Worm (Caenorhabditis elegans) whole organism, young adult: ENCODE measurements around the gene tomm-70.

Source experiments
- B0035.1 ChIP-seq: sonication (generic microtip); optimal IDR thresholded peaks from 2 replicates; lab custom pipeline; 2016; ENCODE audit warnings: missing genetic modification characterization, mild to moderate bottlenecking, missing compliant biosample characterization, missing genotype, missing genetic modification reagents
- D2030.7 ChIP-seq: fragments of 200-800 bp; sonication (Bioruptor generic); IDR thresholded peaks from 2 replicates; pipeline ENCODE4 v1.3.6; 2022; ENCODE audit warnings: missing genetic modification reagents, missing genetic modification characterization, missing compliant biosample characterization
- F23B12.7 ChIP-seq: sonication (generic microtip); optimal IDR thresholded peaks from 2 replicates; lab custom pipeline; 2017; ENCODE audit warnings: missing genetic modification characterization, mild to moderate bottlenecking, missing compliant biosample characterization, antibody characterized with exemption, moderate library complexity; ENCODE audit not compliant: insufficient read depth
- F33H1.4 ChIP-seq: fragments of 200-800 bp; sonication (Bioruptor generic); IDR thresholded peaks from 2 replicates; pipeline ENCODE4 v1.3.6; 2022; ENCODE audit warnings: missing genetic modification reagents, missing genetic modification characterization, missing compliant biosample characterization
- F37B4.10 ChIP-seq: fragments of 200-800 bp; sonication (Bioruptor generic); IDR thresholded peaks from 2 replicates; pipeline ENCODE4 v1.3.6; 2022; ENCODE audit warnings: missing genetic modification characterization, missing compliant biosample characterization
- F57C9.4 ChIP-seq: sonication (generic microtip); optimal IDR thresholded peaks from 2 replicates; lab custom pipeline; 2017; ENCODE audit warnings: mild to moderate bottlenecking, missing genetic modification characterization, missing compliant biosample characterization
- Y53G8AR.9 ChIP-seq: fragments of 200-800 bp; sonication (Bioruptor generic); conservative IDR thresholded peaks from 2 replicates; pipeline ENCODE4 v1.3.6; 2022; ENCODE audit warnings: missing genetic modification reagents, missing genetic modification characterization, missing compliant biosample characterization
- Y95B8A.8 ChIP-seq: fragments of 200-800 bp; sonication (Bioruptor generic); IDR thresholded peaks from 2 replicates; pipeline ENCODE4 v1.3.6; 2022; ENCODE audit warnings: missing genetic modification reagents, missing genetic modification characterization, missing compliant biosample characterization
- ZK185.1 ChIP-seq: sonication (generic microtip); optimal IDR thresholded peaks from 2 replicates; lab custom pipeline; 2016; ENCODE audit warnings: mild to moderate bottlenecking, missing genetic modification characterization, missing compliant biosample characterization; ENCODE audit not compliant: poor library complexity, severe bottlenecking
- ama-1 ChIP-seq, 3 experiments: fragments of 150-350 bp in 1 of 3; sonication (generic microtip) in 2 of 3; optimal IDR thresholded peaks; 2 replicates each; lab custom pipeline; 2014 to 2018; ENCODE audit warnings: missing biosample characterization in 2 of 3, missing genetic modification characterization in 2 of 3, missing genetic modification reagents in 2 of 3
- aptf-2 ChIP-seq: fragments of 200-800 bp; sonication (Bioruptor generic); conservative IDR thresholded peaks from 2 replicates; pipeline ENCODE4 v1.3.6; 2022; ENCODE audit warnings: missing genetic modification reagents, missing genetic modification characterization, missing compliant biosample characterization
- atf-7 ChIP-seq: sonication (generic microtip); optimal IDR thresholded peaks from 2 replicates; lab custom pipeline; 2017; ENCODE audit warnings: mild to moderate bottlenecking, missing genetic modification characterization, missing compliant biosample characterization
- attf-3 ChIP-seq: fragments of 200-800 bp; sonication (Bioruptor generic); conservative IDR thresholded peaks from 2 replicates; pipeline ENCODE4 v1.3.6; 2022; ENCODE audit warnings: missing genetic modification reagents, missing genetic modification characterization, missing compliant biosample characterization
- attf-6 ChIP-seq: fragments of 200-800 bp; sonication (Bioruptor generic); IDR thresholded peaks from 2 replicates; pipeline ENCODE4 v1.3.6; 2022; ENCODE audit warnings: missing genetic modification reagents, missing genetic modification characterization, missing compliant biosample characterization
- bed-1 ChIP-seq: fragments of 200-800 bp; sonication (Bioruptor generic); IDR thresholded peaks from 2 replicates; pipeline ENCODE4 v1.3.6; 2022; ENCODE audit warnings: missing genetic modification reagents, missing genetic modification characterization, missing compliant biosample characterization
- bed-2 ChIP-seq: fragments of 200-800 bp; sonication (Bioruptor generic); IDR thresholded peaks from 2 replicates; pipeline ENCODE4 v1.3.6; 2022; ENCODE audit warnings: missing genetic modification reagents, missing genetic modification characterization, missing compliant biosample characterization
- cebp-1 ChIP-seq, 2 experiments: fragments of 200-800 bp in 1 of 2; sonication (Bioruptor generic) in 1 of 2; sonication (generic microtip) in 1 of 2; IDR thresholded peaks in 1 of 2; optimal IDR thresholded peaks in 1 of 2; 2 replicates each; pipeline versions ENCODE4 v1.3.6 to Lab custom; 2017 to 2022; ENCODE audit warnings: missing compliant biosample characterization in 2 of 2, missing genetic modification characterization in 2 of 2, mild to moderate bottlenecking in 1 of 2, missing genetic modification reagents in 1 of 2, moderate library complexity in 1 of 2
- ceh-27 ChIP-seq: fragments of 200-800 bp; sonication (Bioruptor generic); optimal IDR thresholded peaks from 2 replicates; lab custom pipeline; 2018; ENCODE audit warnings: mild to moderate bottlenecking, missing genetic modification characterization, moderate library complexity, missing compliant biosample characterization
- ceh-58 ChIP-seq: fragments of 200-800 bp; sonication (Bioruptor generic); IDR thresholded peaks from 2 replicates; pipeline ENCODE4 v1.3.6; 2022; ENCODE audit warnings: missing genetic modification characterization, missing compliant biosample characterization
- ceh-79 ChIP-seq: sonication (generic microtip); optimal IDR thresholded peaks from 2 replicates; lab custom pipeline; 2017; ENCODE audit warnings: mild to moderate bottlenecking, missing genetic modification characterization, missing compliant biosample characterization
- ceh-91 ChIP-seq: fragments of 200-800 bp; sonication (Bioruptor generic); IDR thresholded peaks from 2 replicates; pipeline ENCODE4 v1.3.6; 2022; ENCODE audit warnings: missing genetic modification reagents, missing genetic modification characterization, missing compliant biosample characterization
- efl-1 ChIP-seq: fragments of 150-350 bp; optimal IDR thresholded peaks from 2 replicates; lab custom pipeline; 2014; ENCODE audit warnings: missing biosample characterization, missing genetic modification reagents, missing genetic modification characterization
- gei-17 ChIP-seq: fragments of 200-800 bp; sonication (Bioruptor generic); optimal IDR thresholded peaks from 2 replicates; lab custom pipeline; 2018; ENCODE audit warnings: mild to moderate bottlenecking, missing genetic modification characterization, missing compliant biosample characterization
- him-1 ChIP-seq: sonication (generic microtip); optimal IDR thresholded peaks from 2 replicates; lab custom pipeline; 2016; ENCODE audit warnings: missing genotype, missing genetic modification reagents, missing genetic modification characterization, missing compliant biosample characterization
- hlh-12 ChIP-seq: sonication (generic microtip); optimal IDR thresholded peaks from 2 replicates; lab custom pipeline; 2016; ENCODE audit warnings: missing genetic modification characterization, missing compliant biosample characterization
- hlh-26 ChIP-seq: fragments of 200-800 bp; sonication (Bioruptor generic); conservative IDR thresholded peaks from 2 replicates; pipeline ENCODE4 v1.3.6; 2022; ENCODE audit warnings: missing genetic modification reagents, missing genetic modification characterization, missing compliant biosample characterization
- hmg-1.2 ChIP-seq: fragments of 200-800 bp; sonication (Bioruptor generic); IDR thresholded peaks from 2 replicates; pipeline ENCODE4 v1.3.6; 2022; ENCODE audit warnings: missing genetic modification reagents, missing genetic modification characterization, missing compliant biosample characterization
- let-607 ChIP-seq, 2 experiments: fragments of 200-800 bp in 1 of 2; sonication (Bioruptor generic) in 1 of 2; sonication (generic microtip) in 1 of 2; optimal IDR thresholded peaks; 2 replicates each; lab custom pipeline; 2016 to 2018; ENCODE audit warnings: mild to moderate bottlenecking in 2 of 2, missing compliant biosample characterization in 2 of 2, missing genetic modification characterization in 2 of 2, moderate library complexity in 2 of 2, missing genotype in 1 of 2
- lin-26 ChIP-seq: fragments of 200-800 bp; sonication (Bioruptor generic); IDR thresholded peaks from 2 replicates; pipeline ENCODE4 v1.3.6; 2022; ENCODE audit warnings: missing genetic modification reagents, missing genetic modification characterization, missing compliant biosample characterization
- lin-54 ChIP-seq: fragments of 200-800 bp; sonication (Bioruptor generic); optimal IDR thresholded peaks from 2 replicates; lab custom pipeline; 2018; ENCODE audit warnings: mild to moderate bottlenecking, missing genetic modification characterization, missing compliant biosample characterization
- lsl-1 ChIP-seq: fragments of 200-800 bp; sonication (Bioruptor generic); optimal IDR thresholded peaks from 2 replicates; lab custom pipeline; 2018; ENCODE audit warnings: mild to moderate bottlenecking, missing genetic modification characterization, moderate library complexity, missing compliant biosample characterization
- madf-8 ChIP-seq: fragments of 200-800 bp; sonication (Bioruptor generic); conservative IDR thresholded peaks from 2 replicates; pipeline ENCODE4 v1.3.6; 2022; ENCODE audit warnings: missing genetic modification reagents, missing genetic modification characterization, missing compliant biosample characterization
- mcd-1 ChIP-seq: fragments of 200-800 bp; sonication (Bioruptor generic); IDR thresholded peaks from 2 replicates; pipeline ENCODE4 v1.3.6; 2022; ENCODE audit warnings: missing genetic modification reagents, missing genetic modification characterization, missing compliant biosample characterization
- nfya-2 ChIP-seq: fragments of 200-800 bp; sonication (Bioruptor generic); IDR thresholded peaks from 2 replicates; pipeline ENCODE4 v1.3.6; 2022; ENCODE audit warnings: missing genetic modification reagents, missing genetic modification characterization, missing compliant biosample characterization
- nhr-120 ChIP-seq: fragments of 200-800 bp; sonication (Bioruptor generic); IDR thresholded peaks from 2 replicates; pipeline ENCODE4 v1.3.6; 2022; ENCODE audit warnings: missing genetic modification characterization, missing compliant biosample characterization
- pbrm-1 ChIP-seq: fragments of 200-800 bp; sonication (Bioruptor generic); IDR thresholded peaks from 2 replicates; pipeline ENCODE4 v1.3.6; 2022; ENCODE audit warnings: missing genetic modification reagents, missing genetic modification characterization, missing compliant biosample characterization
- pha-4 ChIP-seq: fragments of 150-350 bp; sonication (generic microtip); optimal IDR thresholded peaks from 2 replicates; lab custom pipeline; 2014; ENCODE audit warnings: missing biosample characterization, missing genetic modification reagents, missing genetic modification characterization
- snpc-1.3 ChIP-seq: sonication (generic microtip); optimal IDR thresholded peaks from 2 replicates; lab custom pipeline; 2017; ENCODE audit warnings: missing genetic modification characterization, mild to moderate bottlenecking, missing compliant biosample characterization, antibody characterized with exemption, moderate library complexity, missing genotype, missing genetic modification reagents; ENCODE audit not compliant: insufficient read depth
- snpc-3.4 ChIP-seq: sonication (generic microtip); optimal IDR thresholded peaks from 2 replicates; lab custom pipeline; 2017; ENCODE audit warnings: missing genetic modification characterization, mild to moderate bottlenecking, missing compliant biosample characterization, antibody characterized with exemption, moderate library complexity, missing genotype, missing genetic modification reagents
- somi-1 ChIP-seq: fragments of 200-800 bp; sonication (Bioruptor generic); optimal IDR thresholded peaks from 2 replicates; lab custom pipeline; 2018; ENCODE audit warnings: mild to moderate bottlenecking, missing genetic modification characterization, missing compliant biosample characterization
- sptf-2 ChIP-seq: fragments of 200-800 bp; sonication (Bioruptor generic); optimal IDR thresholded peaks from 2 replicates; lab custom pipeline; 2018; ENCODE audit warnings: mild to moderate bottlenecking, missing genetic modification characterization, missing compliant biosample characterization
- unc-62 ChIP-seq: fragments of 150-350 bp; optimal IDR thresholded peaks from 2 replicates; lab custom pipeline; 2014; ENCODE audit warnings: missing biosample characterization, missing genetic modification reagents, missing genetic modification characterization
- zfh-2 ChIP-seq: fragments of 200-800 bp; sonication (Bioruptor generic); conservative IDR thresholded peaks from 2 replicates; pipeline ENCODE4 v1.3.6; 2022; ENCODE audit warnings: missing genetic modification reagents, missing genetic modification characterization, missing compliant biosample characterization
- ztf-18 ChIP-seq: sonication (generic microtip); optimal IDR thresholded peaks from 2 replicates; lab custom pipeline; 2016; ENCODE audit warnings: missing genotype, mild to moderate bottlenecking, missing genetic modification characterization, missing compliant biosample characterization
- ztf-25 ChIP-seq: fragments of 200-800 bp; sonication (Bioruptor generic); IDR thresholded peaks from 2 replicates; pipeline ENCODE4 v1.3.6; 2022; ENCODE audit warnings: missing genetic modification reagents, missing genetic modification characterization, missing compliant biosample characterization
- ztf-28 ChIP-seq: fragments of 200-800 bp; sonication (Bioruptor generic); IDR thresholded peaks from 2 replicates; pipeline ENCODE4 v1.3.6; 2022; ENCODE audit warnings: missing genetic modification reagents, missing genetic modification characterization, missing compliant biosample characterization
- ztf-3 ChIP-seq: fragments of 200-800 bp; sonication (Bioruptor generic); optimal IDR thresholded peaks from 2 replicates; lab custom pipeline; 2018; ENCODE audit warnings: mild to moderate bottlenecking, missing genetic modification characterization, missing compliant biosample characterization

Gene tomm-70

DNA sequence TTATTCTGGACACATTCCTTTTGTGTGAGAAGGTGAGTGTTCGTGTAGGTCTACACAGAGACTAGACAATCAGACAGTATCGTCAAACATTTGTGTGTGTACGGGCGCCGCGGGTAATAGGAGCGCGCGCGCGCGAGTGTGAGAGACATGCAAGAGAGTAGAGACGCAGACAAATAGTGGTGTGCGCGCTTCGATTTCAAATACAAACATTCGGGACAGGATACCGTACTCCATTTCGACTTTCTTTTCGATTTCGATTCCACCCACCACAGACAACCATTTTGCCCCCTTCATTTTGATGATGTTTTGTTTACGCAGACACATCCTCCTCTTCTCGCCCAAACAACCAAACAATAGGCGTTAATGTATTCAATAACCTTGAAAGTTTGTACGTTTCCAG, 40.2 kb upstream of the tomm-70 start:
- peak; percentile 86 for TF ChIP-seq hmg-1.2 (GFP tag; lab: Robert Waterston, UW)
- TF ChIP-seq hlh-12, result no peak
- no peak for TF ChIP-seq snpc-1.3 (tag; lab: Kevin White, UChicago)
- TF ChIP-seq attf-6 (GFP tag; lab: Robert Waterston, UW), result no peak
- TF ChIP-seq gei-17 (GFP tag; lab: Kevin White, UChicago), result no peak
- peak; percentile 52 for TF ChIP-seq atf-7
- 0 out of 2 replicates have a peak, but pooled peaks have one; percentile 9 for TF ChIP-seq cebp-1 (GFP tag; IDR thresholded peaks at IDR 0.05; lab: Robert Waterston, UW)
- TF ChIP-seq cebp-1 (tag; optimal IDR thresholded peaks at IDR 0.05; lab: Kevin White, UChicago), result peak; percentile 73
- 0 out of 2 replicates have a peak, but pooled peaks have one; percentile 19 for TF ChIP-seq F33H1.4 (GFP tag; lab: Robert Waterston, UW)
- TF ChIP-seq ztf-18 (tag; lab: Kevin White, UChicago), result no peak
- TF ChIP-seq lin-26 (GFP tag; lab: Robert Waterston, UW), result 0 out of 2 replicates have a peak, but pooled peaks have one; percentile 48
- TF ChIP-seq nhr-120 (GFP tag; lab: Robert Waterston, UW), result no peak
- TF ChIP-seq efl-1, result peak; percentile 64
- TF ChIP-seq mcd-1 (GFP tag; lab: Robert Waterston, UW), result peak; percentile 37
- no peak for TF ChIP-seq ceh-91
- TF ChIP-seq Y95B8A.8, result peak; percentile 78; the same call in 1 of the 2 replicates
- TF ChIP-seq bed-1, result no peak
- no peak for TF ChIP-seq him-1 (tag; lab: Kevin White, UChicago)
- TF ChIP-seq D2030.7, result no peak
- TF ChIP-seq ztf-3, result no peak
- no peak for TF ChIP-seq B0035.1 (tag; lab: Kevin White, UChicago)
- peak; percentile 48 for TF ChIP-seq ZK185.1 (tag; lab: Kevin White, UChicago)
- no peak for TF ChIP-seq ceh-79 (tag; lab: Kevin White, UChicago)
- TF ChIP-seq pbrm-1, result peak; percentile 49; the same call in 1 of the 2 replicates
- TF ChIP-seq pha-4, result peak; percentile 39
- TF ChIP-seq aptf-2, result no peak
- peak; percentile 63 for TF ChIP-seq ceh-27 (GFP tag; lab: Kevin White, UChicago)
- no peak for TF ChIP-seq sptf-2
- TF ChIP-seq lin-54, result peak; percentile 64
- no peak for TF ChIP-seq hlh-26 (GFP tag; lab: Robert Waterston, UW)
- TF ChIP-seq lsl-1 (GFP tag; lab: Kevin White, UChicago), result peak; percentile 10
- TF ChIP-seq let-607 (tag; optimal IDR thresholded peaks at IDR 0.05; lab: Kevin White, UChicago), result no peak
- TF ChIP-seq F57C9.4 (tag; lab: Kevin White, UChicago), result no peak
- TF ChIP-seq bed-2, result no peak
- no peak for TF ChIP-seq snpc-3.4 (tag; lab: Kevin White, UChicago)
- no peak for TF ChIP-seq unc-62 (GFP tag; lab: Kevin White, UChicago)
- no peak for TF ChIP-seq F23B12.7
- no peak for TF ChIP-seq somi-1 (GFP tag; lab: Kevin White, UChicago)
- TF ChIP-seq F37B4.10 (GFP tag; lab: Robert Waterston, UW), result no peak
- TF ChIP-seq ama-1 (optimal IDR thresholded peaks at IDR 0.05; lab: Kevin White, UChicago), result no peak
- no peak for TF ChIP-seq ama-1 (GFP tag; optimal IDR thresholded peaks at IDR 0.05; lab: Kevin White, UChicago)
- TF ChIP-seq Y53G8AR.9 (GFP tag; lab: Robert Waterston, UW), result 0 out of 2 replicates have a peak, but pooled peaks have one; percentile 42
- TF ChIP-seq nfya-2, result no peak
- peak; percentile 83 for TF ChIP-seq zfh-2 (GFP tag; lab: Robert Waterston, UW)
- no peak for TF ChIP-seq ztf-25 (GFP tag; lab: Robert Waterston, UW)
- peak; percentile 48; the same call in 1 of the 2 replicates for TF ChIP-seq attf-3 (GFP tag; lab: Robert Waterston, UW)
- no peak for TF ChIP-seq ceh-58
- TF ChIP-seq madf-8 (GFP tag; lab: Robert Waterston, UW), result no peak
- TF ChIP-seq ztf-28 (GFP tag; lab: Robert Waterston, UW), result no peak
